Worm (Caenorhabditis elegans): ENCODE data around the gene dhs-26.

ce11 chrX:3343620-3344197 is 18.6 kb downstream of the dhs-26 start:
- TF ChIP-seq med-1 (GFP tag; optimal IDR thresholded peaks at IDR 0.05; ENCODE audit: insufficient read depth) = no peak
- no peak for TF ChIP-seq ztf-23 (GFP tag; IDR thresholded peaks at IDR 0.05)
- no peak for TF ChIP-seq T22C8.4 (GFP tag; IDR thresholded peaks at IDR 0.05)
- TF ChIP-seq ref-1 (GFP tag; conservative IDR thresholded peaks at IDR 0.05) = no peak
- TF ChIP-seq flt-1 (GFP tag; IDR thresholded peaks at IDR 0.05) = no peak
- TF ChIP-seq klf-2 (GFP tag; conservative IDR thresholded peaks at IDR 0.05) = no peak
- no peak for TF ChIP-seq ztf-29 (GFP tag; IDR thresholded peaks at IDR 0.05)
- no peak for TF ChIP-seq tab-1 (GFP tag; IDR thresholded peaks at IDR 0.05)
- no peak for TF ChIP-seq cog-1 (tag; optimal IDR thresholded peaks at IDR 0.05)
